Worm (Caenorhabditis elegans): ENCODE results near the gene bcc-1.

DNA sequence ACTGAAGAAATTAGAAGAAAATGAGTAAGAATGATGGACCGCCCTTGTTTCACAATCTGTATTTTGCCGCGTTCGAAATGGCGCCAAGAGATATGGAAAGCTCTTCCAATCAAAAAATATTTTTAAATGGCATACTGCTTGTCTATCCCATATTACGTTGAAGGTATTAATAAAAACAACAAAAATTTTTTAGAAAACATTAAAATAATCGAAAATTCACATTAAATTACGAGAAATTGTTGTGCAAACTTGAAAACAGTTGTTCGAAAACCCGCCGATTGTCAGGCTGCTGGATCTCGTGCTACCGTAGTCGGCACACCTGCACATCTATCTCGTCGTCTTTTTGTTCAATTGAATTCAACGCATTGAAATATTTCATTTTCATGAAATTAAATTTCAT lies 8.7 kb downstream of the bcc-1 start, which contains the start of gene klc-1:
- TF ChIP-seq zag-1 (tag; optimal IDR thresholded peaks at IDR 0.05) (no peak), elt-3 (tag; optimal IDR thresholded peaks at IDR 0.05) (no peak), skn-1 (tag; optimal IDR thresholded peaks at IDR 0.05) (no peak)

Data from whole organism, L1 larva.